Worm (Caenorhabditis elegans) whole organism, late embryonic: ENCODE measurements around the gene unc-7.

Experiments
- C08G9.2 ChIP-seq: sonication (generic microtip); optimal IDR thresholded peaks from 2 replicates; lab custom pipeline; 2016; ENCODE audit warnings: mild to moderate bottlenecking, missing genetic modification characterization, moderate library complexity, missing compliant biosample characterization
- K02D7.2 ChIP-seq: sonication (generic microtip); optimal IDR thresholded peaks from 2 replicates; lab custom pipeline; 2017; ENCODE audit warnings: mild to moderate bottlenecking, missing genetic modification characterization, missing compliant biosample characterization
- K09A11.1 ChIP-seq: sonication (generic microtip); optimal IDR thresholded peaks from 2 replicates; lab custom pipeline; 2017; ENCODE audit warnings: antibody characterized with exemption, mild to moderate bottlenecking, missing genetic modification characterization, missing compliant biosample characterization; ENCODE audit not compliant: insufficient read depth
- T23F11.4 ChIP-seq: fragments of 200-800 bp; sonication (Bioruptor generic); optimal IDR thresholded peaks from 2 replicates; lab custom pipeline; 2018; ENCODE audit warnings: mild to moderate bottlenecking, missing genetic modification characterization, missing compliant biosample characterization
- ahr-1 ChIP-seq: sonication (generic microtip); optimal IDR thresholded peaks from 2 replicates; lab custom pipeline; 2016; ENCODE audit warnings: missing genetic modification characterization, missing compliant biosample characterization
- ceh-2 ChIP-seq: sonication (generic microtip); optimal IDR thresholded peaks from 2 replicates; lab custom pipeline; 2016; ENCODE audit warnings: missing genotype, missing genetic modification characterization, missing compliant biosample characterization
- ceh-30 ChIP-seq: fragments of 150-350 bp; optimal IDR thresholded peaks from 2 replicates; lab custom pipeline; 2014; ENCODE audit warnings: missing biosample characterization, missing genetic modification characterization
- ceh-34 ChIP-seq: sonication (generic microtip); optimal IDR thresholded peaks from 2 replicates; lab custom pipeline; 2016; ENCODE audit warnings: mild to moderate bottlenecking, missing genetic modification characterization, missing compliant biosample characterization
- ceh-45 ChIP-seq: fragments of 200-800 bp; sonication (Bioruptor generic); IDR thresholded peaks from 2 replicates; pipeline ENCODE4 v1.3.6; 2022; ENCODE audit warnings: missing genetic modification reagents, missing genetic modification characterization, missing compliant biosample characterization
- che-1 ChIP-seq: sonication (generic microtip); optimal IDR thresholded peaks from 2 replicates; lab custom pipeline; 2016; ENCODE audit warnings: mild to moderate bottlenecking, missing genetic modification characterization, missing compliant biosample characterization
- dve-1 ChIP-seq: sonication (generic microtip); optimal IDR thresholded peaks from 2 replicates; lab custom pipeline; 2017; ENCODE audit warnings: antibody characterized with exemption, mild to moderate bottlenecking, missing genetic modification characterization, missing compliant biosample characterization
- fkh-10 ChIP-seq: fragments of 150-350 bp; optimal IDR thresholded peaks from 2 replicates; lab custom pipeline; 2014; ENCODE audit warnings: missing biosample characterization, missing genetic modification reagents, missing genetic modification characterization
- fkh-6 ChIP-seq: sonication (generic microtip); optimal IDR thresholded peaks from 2 replicates; lab custom pipeline; 2016; ENCODE audit warnings: missing genetic modification characterization, missing compliant biosample characterization
- hlh-30 ChIP-seq: sonication (generic microtip); optimal IDR thresholded peaks from 2 replicates; lab custom pipeline; 2017; ENCODE audit warnings: antibody characterized with exemption, missing genetic modification characterization, missing compliant biosample characterization; ENCODE audit not compliant: insufficient read depth
- lim-6 ChIP-seq: sonication (generic microtip); optimal IDR thresholded peaks from 2 replicates; lab custom pipeline; 2016; ENCODE audit warnings: missing genetic modification characterization, missing compliant biosample characterization
- madf-2 ChIP-seq: sonication (generic microtip); optimal IDR thresholded peaks from 2 replicates; lab custom pipeline; 2017; ENCODE audit warnings: missing genetic modification characterization, missing compliant biosample characterization
- nfya-1 ChIP-seq: sonication (generic microtip); optimal IDR thresholded peaks from 2 replicates; lab custom pipeline; 2017; ENCODE audit warnings: missing genetic modification characterization, mild to moderate bottlenecking, missing compliant biosample characterization, antibody characterized with exemption, moderate library complexity
- nhr-11 ChIP-seq: fragments of 150-350 bp; optimal IDR thresholded peaks from 2 replicates; lab custom pipeline; 2014; ENCODE audit warnings: missing biosample characterization, missing genetic modification characterization
- nhr-232 ChIP-seq: sonication (generic microtip); optimal IDR thresholded peaks from 2 replicates; lab custom pipeline; 2016; ENCODE audit warnings: missing genetic modification characterization, missing compliant biosample characterization
- npax-4 ChIP-seq: sonication (generic microtip); optimal IDR thresholded peaks from 2 replicates; lab custom pipeline; 2016; ENCODE audit warnings: missing genetic modification characterization, missing compliant biosample characterization
- pag-3 ChIP-seq: sonication (generic microtip); optimal IDR thresholded peaks from 2 replicates; lab custom pipeline; 2016; ENCODE audit warnings: missing compliant biosample characterization, missing genetic modification characterization, borderline replicate concordance
- pat-9 ChIP-seq: fragments of 200-800 bp; sonication (Bioruptor generic); optimal IDR thresholded peaks from 2 replicates; lab custom pipeline; 2018; ENCODE audit warnings: mild to moderate bottlenecking, missing genetic modification characterization, moderate library complexity, missing compliant biosample characterization
- pax-1 ChIP-seq: fragments of 150-350 bp; optimal IDR thresholded peaks from 2 replicates; lab custom pipeline; 2014; ENCODE audit warnings: missing biosample characterization, missing genetic modification characterization
- pha-2 ChIP-seq: sonication (generic microtip); optimal IDR thresholded peaks from 2 replicates; lab custom pipeline; 2017; ENCODE audit warnings: mild to moderate bottlenecking, missing genetic modification characterization, missing compliant biosample characterization
- pha-4 ChIP-seq: fragments of 150-350 bp; optimal IDR thresholded peaks from 2 replicates; lab custom pipeline; 2018; ENCODE audit warnings: missing biosample characterization, missing genetic modification reagents, missing genetic modification characterization
- ref-2 ChIP-seq: sonication (generic microtip); optimal IDR thresholded peaks from 2 replicates; lab custom pipeline; 2016; ENCODE audit warnings: missing genetic modification characterization, missing compliant biosample characterization
- tbx-7 ChIP-seq: sonication (generic microtip); optimal IDR thresholded peaks from 2 replicates; lab custom pipeline; 2016; ENCODE audit warnings: missing genotype, missing genetic modification characterization, missing compliant biosample characterization
- ttx-3 ChIP-seq: sonication (generic microtip); optimal IDR thresholded peaks from 2 replicates; lab custom pipeline; 2016; ENCODE audit warnings: missing genetic modification reagents, missing genetic modification characterization, missing compliant biosample characterization
- unc-3 ChIP-seq, 2 experiments: fragments of 200-800 bp in 1 of 2; sonication (Bioruptor generic) in 1 of 2; sonication (generic microtip) in 1 of 2; conservative IDR thresholded peaks in 1 of 2; optimal IDR thresholded peaks in 1 of 2; 2 replicates each; pipeline versions ENCODE4 v1.3.6 to Lab custom; 2016 to 2022; ENCODE audit warnings: missing compliant biosample characterization in 2 of 2, missing genetic modification characterization in 2 of 2, missing genetic modification reagents in 1 of 2
- unc-42 ChIP-seq: sonication (generic microtip); optimal IDR thresholded peaks from 2 replicates; lab custom pipeline; 2016; ENCODE audit warnings: missing genotype, missing genetic modification characterization, missing compliant biosample characterization

The unc-7 gene

DNA sequence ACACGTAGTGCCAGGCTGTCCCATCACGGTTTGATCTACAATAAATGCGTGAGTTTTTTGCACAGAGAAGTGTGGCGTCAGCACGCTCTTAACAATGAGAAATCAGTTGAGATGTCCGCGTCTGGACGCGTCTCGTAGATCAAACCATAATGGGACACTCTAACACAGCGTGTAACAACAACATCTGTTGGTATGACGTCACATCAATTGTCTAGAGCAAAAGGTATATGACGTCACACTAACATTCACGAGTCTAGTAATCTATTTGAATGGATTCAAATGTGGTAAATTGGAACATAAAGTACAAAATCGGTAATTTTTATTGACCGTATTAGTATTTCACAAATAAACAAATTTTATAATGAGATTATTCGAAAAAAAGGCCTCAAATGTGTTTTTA lies 31.8 kb downstream of the unc-7 start:
- TF ChIP-seq pha-4: no peak
- TF ChIP-seq pag-3 (tag; lab: Kevin White, UChicago): no peak
- no peak for TF ChIP-seq ceh-30 (tag; lab: Kevin White, UChicago)
- TF ChIP-seq nhr-232 (tag; lab: Kevin White, UChicago): no peak
- no peak for TF ChIP-seq pax-1 (tag; lab: Kevin White, UChicago)
- no peak for TF ChIP-seq npax-4 (tag; lab: Kevin White, UChicago)
- TF ChIP-seq K09A11.1: no peak
- TF ChIP-seq K02D7.2 (tag; lab: Kevin White, UChicago): no peak
- TF ChIP-seq, all 69 proteins: peak for 0

DNA sequence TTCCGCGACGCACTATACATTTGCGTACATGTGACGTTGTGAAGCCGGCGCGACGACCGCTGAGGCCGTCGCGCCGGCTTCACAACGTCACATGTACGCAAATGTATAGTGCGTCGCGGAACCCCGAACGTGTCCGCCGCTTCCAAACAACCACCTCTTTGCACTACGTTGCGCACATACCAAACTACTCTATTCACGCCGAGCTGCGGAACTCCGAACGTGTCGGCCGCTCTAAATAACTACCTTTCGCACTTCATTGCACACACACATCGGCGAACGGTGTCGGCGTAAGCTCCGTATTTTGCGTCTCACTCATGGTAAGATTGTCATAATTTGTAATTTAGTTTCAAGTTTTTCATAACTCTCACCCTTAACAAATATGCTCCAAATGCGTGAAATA lies 35.4 kb downstream of the unc-7 start:
- no peak for TF ChIP-seq hlh-30
- TF ChIP-seq fkh-10 (GFP tag; lab: Kevin White, UChicago): no peak
- TF ChIP-seq ceh-34 (tag; lab: Kevin White, UChicago): no peak
- TF ChIP-seq unc-3 (GFP tag; conservative IDR thresholded peaks at IDR 0.05; lab: Robert Waterston, UW): no peak
- no peak for TF ChIP-seq unc-3 (tag; optimal IDR thresholded peaks at IDR 0.05; lab: Kevin White, UChicago)
- TF ChIP-seq dve-1: no peak
- TF ChIP-seq ceh-2 (tag; lab: Kevin White, UChicago): no peak
- no peak for TF ChIP-seq lim-6 (tag; lab: Kevin White, UChicago)
- no peak for TF ChIP-seq ttx-3 (tag; lab: Kevin White, UChicago)
- TF ChIP-seq ceh-45: no peak
- TF ChIP-seq pat-9 (tag; lab: Kevin White, UChicago): no peak

DNA sequence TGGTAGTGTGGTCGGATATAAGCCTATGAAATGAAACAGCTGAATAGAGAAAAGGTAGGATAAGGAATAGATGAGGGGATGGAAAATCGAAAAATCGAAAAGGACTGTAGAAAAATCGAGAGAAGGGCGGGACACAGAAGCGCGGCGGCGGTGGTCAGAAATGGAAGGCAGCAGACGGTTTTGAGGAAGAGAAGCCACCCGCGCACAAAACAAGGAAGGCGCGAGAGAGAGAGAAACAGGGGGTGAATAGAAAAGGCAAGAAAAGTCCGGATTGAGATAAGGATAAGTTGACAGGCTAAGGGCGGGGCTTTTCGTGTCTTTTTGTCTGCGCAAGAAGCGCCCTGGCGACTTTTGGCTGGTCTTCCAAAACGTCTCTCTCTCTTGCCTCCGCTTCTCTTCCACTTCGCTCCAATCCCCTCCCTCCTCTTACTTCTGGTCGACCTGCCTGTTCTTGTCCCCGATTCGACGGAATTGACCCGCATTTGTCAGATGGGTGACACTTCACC lies 39.7 kb downstream of the unc-7 start, which contains the start of gene mlt-9:
Gene mlt-9 (minus strand): TSS at position 51 of the 506 bp plus-strand sequence.
- TF ChIP-seq ahr-1 (tag; lab: Kevin White, UChicago) (no peak), C08G9.2 (tag; lab: Kevin White, UChicago) (peak; percentile 18), npax-4 (tag; lab: Kevin White, UChicago) (no peak), pha-2 (tag; lab: Kevin White, UChicago) (no peak), nfya-1 (tag; lab: Kevin White, UChicago) (no peak), nhr-11 (tag; lab: Kevin White, UChicago) (no peak), fkh-6 (tag; lab: Kevin White, UChicago) (peak; percentile 4), ref-2 (tag; lab: Kevin White, UChicago) (peak; percentile 21), tbx-7 (tag; lab: Kevin White, UChicago) (no peak)

DNA sequence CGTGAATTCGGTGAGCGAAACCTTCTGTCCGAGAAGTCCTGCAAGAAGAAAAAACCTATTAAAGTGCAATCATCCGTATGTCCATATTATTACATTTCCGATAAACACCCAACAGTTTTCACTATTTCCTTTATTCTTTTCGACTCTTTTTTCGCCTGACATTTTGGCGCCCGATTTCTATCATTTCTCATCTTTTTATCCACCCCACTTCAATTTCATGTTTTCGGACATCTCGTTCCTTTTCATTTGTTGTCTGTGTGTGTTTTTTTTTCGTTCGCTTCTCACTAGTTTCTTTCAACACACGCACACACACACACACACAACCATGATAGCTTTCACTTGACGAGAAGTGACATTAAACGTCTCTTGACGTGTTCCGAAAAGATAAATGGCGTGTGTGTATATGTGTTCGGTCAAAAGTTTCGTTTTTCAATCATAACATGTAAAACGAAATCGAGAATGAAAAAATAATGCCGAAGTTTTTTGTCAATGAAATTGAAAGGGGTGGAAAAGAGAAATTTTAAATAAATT lies 42.5 kb downstream of the unc-7 start:
- TF ChIP-seq fkh-6 (tag; lab: Kevin White, UChicago): no peak
- TF ChIP-seq che-1: no peak
- TF ChIP-seq unc-42 (tag; lab: Kevin White, UChicago): no peak
- no peak for TF ChIP-seq pha-4
- TF ChIP-seq K09A11.1: no peak
- TF ChIP-seq madf-2 (tag; lab: Kevin White, UChicago): no peak
- TF ChIP-seq pat-9 (tag; lab: Kevin White, UChicago): no peak
- no peak for TF ChIP-seq ahr-1 (tag; lab: Kevin White, UChicago)
- no peak for TF ChIP-seq ceh-30 (tag; lab: Kevin White, UChicago)
- TF ChIP-seq T23F11.4 (GFP tag; lab: Kevin White, UChicago): no peak

DNA sequence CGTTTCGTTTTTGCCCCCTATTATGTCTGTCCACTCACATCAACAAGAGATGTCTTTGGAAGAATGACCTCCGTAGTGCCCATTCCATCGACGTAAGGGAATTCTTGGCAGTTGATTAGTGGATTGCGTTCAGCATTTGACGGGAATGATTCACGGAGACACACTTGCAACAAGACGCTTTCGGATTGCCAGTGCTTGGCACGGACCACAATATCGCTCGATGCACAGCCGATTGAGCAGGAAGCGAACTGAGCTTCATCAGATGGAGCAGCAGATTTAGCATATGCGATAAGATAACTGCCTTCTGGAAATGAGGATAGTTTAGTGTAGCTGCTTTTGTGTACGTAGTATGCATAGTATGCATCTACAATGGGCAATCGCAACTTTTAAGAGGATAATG lies 44.1 kb downstream of the unc-7 start:
- no peak for TF ChIP-seq npax-4 (tag; lab: Kevin White, UChicago)
